Fruit fly (Drosophila melanogaster): ENCODE data around the gene EMC6.

Gene EMC6

dm6 chr3R:24996502-24996901, 28.3 kb downstream of the EMC6 start (continued):
- TF ChIP-seq CG6808 (GFP tag; optimal IDR thresholded peaks at IDR 0.05) (no peak), CG1621 (tag; optimal IDR thresholded peaks at IDR 0.05) (no peak), CG8319 (GFP tag; optimal IDR thresholded peaks at IDR 0.05) (no peak), CG8119 (GFP tag; IDR thresholded peaks at IDR 0.05) (peak; percentile 94), acj6 (GFP tag; optimal IDR thresholded peaks at IDR 0.05) (peak; percentile 67), spab (GFP tag; optimal IDR thresholded peaks at IDR 0.05) (no peak), vri (GFP tag; optimal IDR thresholded peaks at IDR 0.05) (peak; percentile 19), CG31627 (GFP tag; optimal IDR thresholded peaks at IDR 0.05) (peak; percentile 56), Eip78C (GFP tag) (peak; percentile 92), Sox102F (GFP tag; optimal IDR thresholded peaks at IDR 0.05) (peak; percentile 66), cyc (GFP tag; optimal IDR thresholded peaks at IDR 0.05) (peak; percentile 70), CG3919 (GFP tag; optimal IDR thresholded peaks at IDR 0.05) (peak; percentile 81), Met (GFP tag; optimal IDR thresholded peaks at IDR 0.05) (peak; percentile 21), Blimp-1 (GFP tag; optimal IDR thresholded peaks at IDR 0.05) (no peak), achi (GFP tag; optimal IDR thresholded peaks at IDR 0.05) (peak; percentile 77), Ets21C (GFP tag; optimal IDR thresholded peaks at IDR 0.05) (peak; percentile 16), CG15336 (GFP tag; IDR thresholded peaks at IDR 0.05) (peak; percentile 95), CG6792 (GFP tag; optimal IDR thresholded peaks at IDR 0.05) (peak; percentile 40), svp (GFP tag) (peak; percentile 73), fkh (GFP tag; optimal IDR thresholded peaks at IDR 0.05) (no peak), eg (GFP tag; IDR thresholded peaks at IDR 0.05) (peak; percentile 92), Ets96B (tag; optimal IDR thresholded peaks at IDR 0.05) (no peak), CG11902 (GFP tag; optimal IDR thresholded peaks at IDR 0.05) (peak; percentile 15), dac (GFP tag; optimal IDR thresholded peaks at IDR 0.05) (peak; percentile 72), esn (GFP tag; optimal IDR thresholded peaks at IDR 0.05) (peak; percentile 60), CG7368 (GFP tag; optimal IDR thresholded peaks at IDR 0.05) (peak; percentile 49), Sox14 (GFP tag; optimal IDR thresholded peaks at IDR 0.05) (peak; percentile 75), fd59A (GFP tag; optimal IDR thresholded peaks at IDR 0.05) (no peak), dsx (GFP tag; optimal IDR thresholded peaks at IDR 0.05; ENCODE audit: poor library complexity, severe bottlenecking) (no peak), CG11762 (GFP tag; optimal IDR thresholded peaks at IDR 0.05; ENCODE audit: insufficient read depth) (peak; percentile 56), Eip93F (GFP tag; optimal IDR thresholded peaks at IDR 0.05) (no peak), CG16779 (tag; optimal IDR thresholded peaks at IDR 0.05) (peak; percentile 48), Eip75B (GFP tag; optimal IDR thresholded peaks at IDR 0.05) (peak; percentile 46), Gug (GFP tag; IDR thresholded peaks at IDR 0.05) (peak; percentile 80), OdsH (GFP tag; optimal IDR thresholded peaks at IDR 0.05) (peak; percentile 73), Sox15 (GFP tag; optimal IDR thresholded peaks at IDR 0.05) (no peak)

dm6 chr3R:24985029-24985685, 39.7 kb downstream of the EMC6 start:
- peak; percentile 51 for TF ChIP-seq Eip78C (GFP tag)
- no peak for TF ChIP-seq acj6 (GFP tag; optimal IDR thresholded peaks at IDR 0.05)

dm6 chr3R:24983537-24984501, 41.0 kb downstream of the EMC6 start, which contains the start of gene tnc:
Gene tnc (plus strand): TSS chr3R:24984384.
- peak; percentile 69 for TF ChIP-seq CG6276 (GFP tag; optimal IDR thresholded peaks at IDR 0.05)
- TF ChIP-seq spab (GFP tag; optimal IDR thresholded peaks at IDR 0.05) = peak; percentile 76
- peak; percentile 91 for TF ChIP-seq Eip78C (GFP tag)
- TF ChIP-seq Ets96B (tag; optimal IDR thresholded peaks at IDR 0.05) = peak; percentile 80
- TF ChIP-seq fkh (GFP tag; optimal IDR thresholded peaks at IDR 0.05) = no peak
- TF ChIP-seq ss (GFP tag; optimal IDR thresholded peaks at IDR 0.05) = peak; percentile 69
- TF ChIP-seq salr (GFP tag; optimal IDR thresholded peaks at IDR 0.05) = peak in 1 of 2 experiments; percentile 63
- TF ChIP-seq CG3919 (GFP tag; optimal IDR thresholded peaks at IDR 0.05) = peak; percentile 82
- peak; percentile 78 for TF ChIP-seq topi (GFP tag; optimal IDR thresholded peaks at IDR 0.05)
- TF ChIP-seq fd59A (GFP tag; optimal IDR thresholded peaks at IDR 0.05) = peak; percentile 63
- peak; percentile 55 for TF ChIP-seq Eip93F (GFP tag; optimal IDR thresholded peaks at IDR 0.05)
- TF ChIP-seq acj6 (GFP tag; optimal IDR thresholded peaks at IDR 0.05) = peak; percentile 87
- TF ChIP-seq CG32006 (GFP tag; optimal IDR thresholded peaks at IDR 0.05) = peak; percentile 89
- TF ChIP-seq Sox102F (GFP tag; optimal IDR thresholded peaks at IDR 0.05) = peak; percentile 73
- TF ChIP-seq CG9139 (GFP tag; optimal IDR thresholded peaks at IDR 0.05) = peak; percentile 58
- peak; percentile 88 for TF ChIP-seq svp (GFP tag)
- peak; percentile 71 for TF ChIP-seq Sox15 (GFP tag; optimal IDR thresholded peaks at IDR 0.05)
- TF ChIP-seq Hr38 (GFP tag; optimal IDR thresholded peaks at IDR 0.05) = no peak
- TF ChIP-seq CG34406 (GFP tag; optimal IDR thresholded peaks at IDR 0.05) = peak; percentile 84
- peak; percentile 70 for TF ChIP-seq CG11902 (GFP tag; optimal IDR thresholded peaks at IDR 0.05)
- peak; percentile 84 for TF ChIP-seq dsx (GFP tag; optimal IDR thresholded peaks at IDR 0.05; ENCODE audit: poor library complexity, severe bottlenecking)

All from whole organism, prepupa.